Worm (Caenorhabditis elegans): Measurements from ENCODE around the gene scl-15.

Gene scl-15

DNA sequence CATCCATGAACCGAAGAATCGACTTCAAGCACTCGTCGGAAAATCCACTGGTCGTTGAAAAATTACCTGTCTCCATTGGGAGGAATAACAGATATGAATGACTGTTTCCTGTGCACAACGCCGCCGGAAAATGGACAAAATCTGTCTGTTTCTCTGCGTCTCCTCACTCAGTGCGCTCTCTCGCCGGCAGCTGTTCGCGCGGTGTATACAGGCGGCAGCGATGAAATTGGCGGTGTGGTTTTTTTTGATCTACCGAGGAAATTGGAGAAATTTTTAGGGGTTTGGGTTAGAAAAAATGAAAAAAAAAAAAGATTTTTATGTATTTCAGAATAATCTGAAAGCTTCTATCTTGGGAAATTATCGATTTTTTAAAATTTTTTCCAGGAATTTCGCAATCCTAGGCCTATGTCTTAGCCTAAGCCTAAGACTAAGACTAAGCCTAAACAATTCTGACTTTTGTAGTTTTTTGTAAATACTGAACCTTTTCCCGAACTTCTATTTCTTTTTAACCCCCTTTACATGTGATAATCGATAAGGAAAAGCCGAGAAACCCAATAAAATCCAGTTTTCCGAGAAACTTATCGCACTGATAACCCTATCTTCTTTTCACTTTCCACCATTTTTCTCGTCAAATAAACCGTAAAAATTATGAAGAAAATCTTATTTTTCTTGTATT, 36.3 kb downstream of the scl-15 start, which contains the start of the genes fbxc-50 and C17F4.2:
Gene fbxc-50 (minus strand): TSS at position 81 of the 676 bp plus-strand sequence.
Gene C17F4.2 (plus strand): TSS at position 626 of the 676 bp plus-strand sequence.
- no peak for TF ChIP-seq ztf-23 (GFP tag; IDR thresholded peaks at IDR 0.05)
- TF ChIP-seq T22C8.4 (GFP tag; IDR thresholded peaks at IDR 0.05) = 0 out of 2 replicates have a peak, but pooled peaks have one; percentile 36

DNA sequence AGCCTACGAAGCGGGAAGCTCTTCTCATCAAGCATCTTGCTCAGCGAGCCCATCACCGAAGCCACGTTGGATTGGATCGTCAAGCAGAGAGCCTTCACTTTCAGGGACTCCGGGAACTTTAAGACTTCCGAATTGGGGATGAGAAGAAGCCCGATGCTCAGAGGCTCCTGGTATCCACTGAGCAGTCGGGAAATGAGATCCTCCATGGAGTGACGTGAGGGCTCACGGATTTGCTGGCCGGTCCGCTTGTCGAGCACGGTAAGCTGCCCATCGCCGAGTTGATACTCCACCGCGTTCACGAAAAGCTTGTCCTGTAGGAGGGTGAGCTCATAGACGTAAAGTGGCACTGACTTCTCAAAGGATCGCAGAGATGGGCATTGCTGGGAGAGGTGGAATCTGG, 36.9 kb downstream of the scl-15 start:
- TF ChIP-seq ztf-29 (GFP tag; IDR thresholded peaks at IDR 0.05) (no peak), med-1 (GFP tag; optimal IDR thresholded peaks at IDR 0.05; ENCODE audit: insufficient read depth) (no peak), cog-1 (tag; optimal IDR thresholded peaks at IDR 0.05) (no peak), T22C8.4 (GFP tag; IDR thresholded peaks at IDR 0.05) (no peak), tab-1 (GFP tag; IDR thresholded peaks at IDR 0.05) (no peak), ztf-23 (GFP tag; IDR thresholded peaks at IDR 0.05) (no peak), klf-2 (GFP tag; conservative IDR thresholded peaks at IDR 0.05) (no peak), ref-1 (GFP tag; conservative IDR thresholded peaks at IDR 0.05) (no peak)

DNA sequence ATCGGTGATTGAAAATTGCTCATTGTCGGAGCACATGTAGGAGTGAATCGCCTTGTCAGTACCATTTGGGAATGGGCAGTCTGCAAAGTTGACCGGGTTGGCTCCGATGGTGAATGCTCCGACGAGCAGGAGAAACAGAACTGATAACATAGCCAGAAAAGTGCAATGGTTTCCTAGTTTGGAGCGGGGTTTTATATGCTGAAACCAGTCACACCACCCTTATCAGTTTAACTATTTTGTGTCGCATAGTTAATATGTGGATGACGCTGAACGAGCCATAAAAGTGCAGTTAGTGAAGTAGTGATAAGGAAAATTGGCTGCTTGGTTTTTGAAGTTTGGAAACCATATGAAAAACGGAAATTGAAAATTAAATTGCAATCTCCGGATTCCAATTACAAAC, 38.6 kb downstream of the scl-15 start, which contains the start of gene C17F4.7:
Gene C17F4.7 (minus strand): TSS at position 180 of the 400 bp plus-strand sequence.
- no peak for TF ChIP-seq med-1 (GFP tag; optimal IDR thresholded peaks at IDR 0.05; ENCODE audit: insufficient read depth)
- no peak for TF ChIP-seq ztf-23 (GFP tag; IDR thresholded peaks at IDR 0.05)
- TF ChIP-seq T22C8.4 (GFP tag; IDR thresholded peaks at IDR 0.05) = no peak
- TF ChIP-seq ztf-29 (GFP tag; IDR thresholded peaks at IDR 0.05) = no peak
- no peak for TF ChIP-seq klf-2 (GFP tag; conservative IDR thresholded peaks at IDR 0.05)
- TF ChIP-seq flt-1 (GFP tag; IDR thresholded peaks at IDR 0.05) = no peak
- TF ChIP-seq ref-1 (GFP tag; conservative IDR thresholded peaks at IDR 0.05) = no peak
- no peak for TF ChIP-seq tab-1 (GFP tag; IDR thresholded peaks at IDR 0.05)
- TF ChIP-seq cog-1 (tag; optimal IDR thresholded peaks at IDR 0.05) = no peak

DNA sequence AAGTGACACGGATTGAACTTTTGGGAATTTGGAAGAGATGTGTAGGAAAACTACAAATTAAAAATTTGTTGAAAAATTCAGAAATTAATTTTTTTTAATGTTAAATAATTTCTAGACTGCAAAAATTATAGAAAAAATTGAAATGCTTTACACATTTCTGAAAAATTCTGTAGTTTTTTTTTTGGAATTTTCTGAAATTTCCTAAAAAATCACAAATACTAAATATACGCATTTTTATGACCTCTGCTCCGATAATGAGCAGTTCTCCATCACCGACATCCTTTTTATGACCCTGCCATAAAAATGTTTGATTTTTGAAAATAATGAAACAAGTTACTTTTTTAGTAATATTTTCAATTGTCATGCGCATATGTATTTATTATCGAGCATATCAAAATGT, 39.7 kb downstream of the scl-15 start:
- TF ChIP-seq ztf-29 (GFP tag; IDR thresholded peaks at IDR 0.05) = no peak
- TF ChIP-seq klf-2 (GFP tag; conservative IDR thresholded peaks at IDR 0.05) = no peak
- no peak for TF ChIP-seq med-1 (GFP tag; optimal IDR thresholded peaks at IDR 0.05; ENCODE audit: insufficient read depth)

- no peak for TF ChIP-seq T22C8.4 (GFP tag; IDR thresholded peaks at IDR 0.05)
- TF ChIP-seq flt-1 (GFP tag; IDR thresholded peaks at IDR 0.05) = no peak
- TF ChIP-seq tab-1 (GFP tag; IDR thresholded peaks at IDR 0.05) = no peak
- TF ChIP-seq cog-1 (tag; optimal IDR thresholded peaks at IDR 0.05) = no peak
- TF ChIP-seq klf-2 (GFP tag; conservative IDR thresholded peaks at IDR 0.05) = no peak
- TF ChIP-seq ztf-23 (GFP tag; IDR thresholded peaks at IDR 0.05) = no peak
- TF ChIP-seq med-1 (GFP tag; optimal IDR thresholded peaks at IDR 0.05; ENCODE audit: insufficient read depth) = no peak
- TF ChIP-seq ref-1 (GFP tag; conservative IDR thresholded peaks at IDR 0.05) = no peak
- no peak for TF ChIP-seq ztf-29 (GFP tag; IDR thresholded peaks at IDR 0.05)
Measured at ce11 chrII:3244070-3244469, 40.4 kb downstream of the scl-15 start, which contains the start of gene C17F4.12. Gene C17F4.12 (minus strand): TSS chrII:3244170.

DNA sequence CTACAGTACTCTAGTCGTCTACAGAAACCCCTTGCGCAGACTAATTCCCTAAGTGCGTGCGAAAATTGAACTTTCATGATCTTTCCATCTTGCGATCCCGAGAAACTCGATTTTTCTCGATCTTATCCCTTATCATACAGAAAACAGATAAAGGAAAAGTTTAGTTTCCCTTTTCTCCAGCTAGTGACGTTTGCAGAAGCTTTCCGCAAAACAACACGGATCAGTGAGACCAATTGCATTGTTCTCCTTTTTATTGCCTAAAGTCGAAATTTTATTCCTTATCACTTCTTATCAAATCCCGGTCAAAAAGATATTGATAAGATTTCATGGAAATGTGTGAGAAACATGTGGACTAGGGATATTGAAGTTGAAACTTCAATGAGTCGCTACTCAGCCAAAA, 42.6 kb downstream of the scl-15 start:
- TF ChIP-seq klf-2 (GFP tag; conservative IDR thresholded peaks at IDR 0.05) (no peak), flt-1 (GFP tag; IDR thresholded peaks at IDR 0.05) (no peak), T22C8.4 (GFP tag; IDR thresholded peaks at IDR 0.05) (no peak), ref-1 (GFP tag; conservative IDR thresholded peaks at IDR 0.05) (no peak), ztf-23 (GFP tag; IDR thresholded peaks at IDR 0.05) (no peak), med-1 (GFP tag; optimal IDR thresholded peaks at IDR 0.05; ENCODE audit: insufficient read depth) (no peak), tab-1 (GFP tag; IDR thresholded peaks at IDR 0.05) (no peak), cog-1 (tag; optimal IDR thresholded peaks at IDR 0.05) (no peak), ztf-29 (GFP tag; IDR thresholded peaks at IDR 0.05) (no peak)

DNA sequence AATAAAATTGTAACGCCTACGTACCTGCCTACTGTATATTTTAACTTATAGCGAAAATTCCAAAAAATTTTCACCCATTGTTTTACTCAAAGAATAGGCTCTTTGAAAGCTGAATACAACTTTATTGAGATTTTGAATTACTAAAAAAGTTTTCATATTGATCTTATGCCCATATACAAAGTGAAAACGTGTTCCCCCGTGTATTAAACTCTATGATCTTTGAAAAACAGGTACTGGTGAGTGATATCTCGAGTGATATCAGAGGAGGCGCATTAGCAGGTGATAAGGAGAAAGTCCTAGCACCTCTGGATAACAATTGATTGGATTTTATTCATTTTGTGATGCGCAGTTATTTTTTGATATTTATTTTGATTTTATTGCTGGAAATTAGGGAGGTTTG, 44.3 kb downstream of the scl-15 start, which contains the start of gene C17F4.3:
Gene C17F4.3 (plus strand): TSS at position 301 of the 400 bp plus-strand sequence.
- TF ChIP-seq tab-1 (GFP tag; IDR thresholded peaks at IDR 0.05) (no peak), T22C8.4 (GFP tag; IDR thresholded peaks at IDR 0.05) (no peak), flt-1 (GFP tag; IDR thresholded peaks at IDR 0.05) (no peak), cog-1 (tag; optimal IDR thresholded peaks at IDR 0.05) (no peak), ref-1 (GFP tag; conservative IDR thresholded peaks at IDR 0.05) (no peak), med-1 (GFP tag; optimal IDR thresholded peaks at IDR 0.05; ENCODE audit: insufficient read depth) (no peak), ztf-23 (GFP tag; IDR thresholded peaks at IDR 0.05) (no peak), ztf-29 (GFP tag; IDR thresholded peaks at IDR 0.05) (no peak), klf-2 (GFP tag; conservative IDR thresholded peaks at IDR 0.05) (no peak)

- TF ChIP-seq cog-1 (tag; optimal IDR thresholded peaks at IDR 0.05) (no peak), flt-1 (GFP tag; IDR thresholded peaks at IDR 0.05) (no peak), tab-1 (GFP tag; IDR thresholded peaks at IDR 0.05) (no peak), T22C8.4 (GFP tag; IDR thresholded peaks at IDR 0.05) (no peak), klf-2 (GFP tag; conservative IDR thresholded peaks at IDR 0.05) (no peak), ztf-23 (GFP tag; IDR thresholded peaks at IDR 0.05) (no peak), med-1 (GFP tag; optimal IDR thresholded peaks at IDR 0.05; ENCODE audit: insufficient read depth) (no peak), ztf-29 (GFP tag; IDR thresholded peaks at IDR 0.05) (no peak), ref-1 (GFP tag; conservative IDR thresholded peaks at IDR 0.05) (no peak)
Measured at ce11 chrII:3237038-3237521, 47.4 kb downstream of the scl-15 start, which contains the start of the genes srz-67 and C17F4.11. Gene srz-67 (minus strand): TSS chrII:3237138. Gene C17F4.11 (plus strand): TSS chrII:3237471.

- TF ChIP-seq ztf-23 (GFP tag; IDR thresholded peaks at IDR 0.05) = no peak
- no peak for TF ChIP-seq ztf-29 (GFP tag; IDR thresholded peaks at IDR 0.05)
- TF ChIP-seq T22C8.4 (GFP tag; IDR thresholded peaks at IDR 0.05) = no peak
- no peak for TF ChIP-seq ref-1 (GFP tag; conservative IDR thresholded peaks at IDR 0.05)
- no peak for TF ChIP-seq klf-2 (GFP tag; conservative IDR thresholded peaks at IDR 0.05)
- TF ChIP-seq cog-1 (tag; optimal IDR thresholded peaks at IDR 0.05) = no peak
- TF ChIP-seq tab-1 (GFP tag; IDR thresholded peaks at IDR 0.05) = no peak
- no peak for TF ChIP-seq med-1 (GFP tag; optimal IDR thresholded peaks at IDR 0.05; ENCODE audit: insufficient read depth)
- TF ChIP-seq flt-1 (GFP tag; IDR thresholded peaks at IDR 0.05) = no peak
Measured at ce11 chrII:3234725-3235124, 49.7 kb downstream of the scl-15 start, which contains the start of gene C17F4.8. Gene C17F4.8 (minus strand): TSS chrII:3234825.

Data from whole organism, midembryonic.